Worm (Caenorhabditis elegans): ENCODE results near the gene pnn-1.

pnn-1 gene

DNA sequence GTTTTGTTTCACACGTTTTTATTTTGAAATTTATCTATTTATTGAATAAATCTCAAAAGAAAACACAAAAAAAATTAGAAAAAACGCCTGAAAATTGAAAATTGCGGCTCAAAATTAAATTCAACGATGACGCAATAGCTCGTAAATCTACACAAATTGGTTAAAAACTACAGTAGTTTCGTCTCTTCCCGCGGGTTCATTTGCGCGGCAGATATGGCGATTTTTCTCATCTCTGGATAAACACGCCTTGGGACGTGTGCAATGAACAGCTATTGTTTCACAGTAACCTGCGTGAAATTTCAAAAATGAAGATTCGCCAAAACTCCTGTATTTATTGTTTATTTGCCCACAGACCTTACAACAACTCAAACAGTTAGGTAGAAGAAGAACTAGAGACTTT, 38.4 kb downstream of the pnn-1 start:
- TF ChIP-seq efl-1 (GFP tag; optimal IDR thresholded peaks at IDR 0.05): peak; percentile 24
- no peak for TF ChIP-seq lin-54 (GFP tag; optimal IDR thresholded peaks at IDR 0.05)
- no peak for TF ChIP-seq Y95B8A.8 (GFP tag; IDR thresholded peaks at IDR 0.05)
- TF ChIP-seq K12H6.12 (tag; optimal IDR thresholded peaks at IDR 0.05): no peak
- no peak for TF ChIP-seq C17E4.6 (GFP tag; IDR thresholded peaks at IDR 0.05)
- no peak for TF ChIP-seq madf-3 (GFP tag; IDR thresholded peaks at IDR 0.05)
- TF ChIP-seq egrh-3 (GFP tag; IDR thresholded peaks at IDR 0.05): no peak
- TF ChIP-seq xnd-1 (tag; optimal IDR thresholded peaks at IDR 0.05): peak; percentile 59
- TF ChIP-seq madf-8 (GFP tag; conservative IDR thresholded peaks at IDR 0.05): peak; percentile 56
- no peak for TF ChIP-seq ztf-26 (tag; optimal IDR thresholded peaks at IDR 0.05)
- no peak for TF ChIP-seq T07F8.4 (tag; optimal IDR thresholded peaks at IDR 0.05)
- TF ChIP-seq lag-1 (GFP tag; IDR thresholded peaks at IDR 0.05): no peak
- no peak for TF ChIP-seq nhr-27 (tag; optimal IDR thresholded peaks at IDR 0.05)
- TF ChIP-seq F33H1.4 (GFP tag; IDR thresholded peaks at IDR 0.05): peak; percentile 47; the same call in 1 of the 2 replicates
- TF ChIP-seq hmg-20 (GFP tag; IDR thresholded peaks at IDR 0.05): no peak
- 0 out of 2 replicates have a peak, but pooled peaks have one; percentile 26 for TF ChIP-seq D2030.7 (GFP tag; IDR thresholded peaks at IDR 0.05)
- no peak for TF ChIP-seq F10E7.11 (tag; optimal IDR thresholded peaks at IDR 0.05)
- TF ChIP-seq hlh-12 (tag; optimal IDR thresholded peaks at IDR 0.05): no peak
- TF ChIP-seq tlf-1 (GFP tag; optimal IDR thresholded peaks at IDR 0.05): no peak
- TF ChIP-seq B0035.1 (tag; optimal IDR thresholded peaks at IDR 0.05): no peak
- peak; percentile 73 for TF ChIP-seq lsl-1 (GFP tag; optimal IDR thresholded peaks at IDR 0.05)
- TF ChIP-seq zim-3 (tag; optimal IDR thresholded peaks at IDR 0.05): no peak
- no peak for TF ChIP-seq ceh-27 (GFP tag; optimal IDR thresholded peaks at IDR 0.05)
- no peak for TF ChIP-seq F57A8.1 (GFP tag; optimal IDR thresholded peaks at IDR 0.05)
- no peak for TF ChIP-seq ceh-79 (tag; optimal IDR thresholded peaks at IDR 0.05)
- no peak for TF ChIP-seq Y79H2A.3 (GFP tag; conservative IDR thresholded peaks at IDR 0.05)
- no peak for TF ChIP-seq snpc-1.3 (tag; optimal IDR thresholded peaks at IDR 0.05; ENCODE audit: insufficient read depth)
- TF ChIP-seq B0261.1 (tag; optimal IDR thresholded peaks at IDR 0.05): no peak
- peak; percentile 82 for TF ChIP-seq madf-6 (GFP tag; IDR thresholded peaks at IDR 0.05)
- TF ChIP-seq rec-8 (tag; optimal IDR thresholded peaks at IDR 0.05): no peak
- TF ChIP-seq attf-5 (GFP tag; optimal IDR thresholded peaks at IDR 0.05): no peak
- no peak for TF ChIP-seq nhr-90 (tag; optimal IDR thresholded peaks at IDR 0.05)
- no peak for TF ChIP-seq aptf-3 (GFP tag; IDR thresholded peaks at IDR 0.05)
- no peak for TF ChIP-seq mxl-1 (tag; optimal IDR thresholded peaks at IDR 0.05)

DNA sequence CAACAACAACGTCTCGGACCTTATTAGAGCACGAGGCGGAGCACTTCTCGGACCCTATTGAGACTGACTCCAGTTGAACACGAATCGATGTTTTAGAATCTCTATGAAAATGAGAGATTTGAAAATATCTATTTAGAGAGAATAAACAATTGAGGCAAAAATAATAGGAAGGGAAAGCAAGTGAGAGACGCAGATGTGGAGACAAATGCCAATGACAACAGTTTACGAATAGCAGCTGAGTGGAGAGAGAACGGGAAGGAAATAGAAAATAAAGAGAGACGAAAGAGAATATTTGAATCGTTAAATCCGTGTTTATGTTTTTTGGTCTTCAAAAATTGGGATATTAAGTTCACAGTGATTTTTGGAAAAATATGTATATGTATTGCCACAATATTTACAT, 38.9 kb downstream of the pnn-1 start:
- no peak for TF ChIP-seq B0035.1 (tag; optimal IDR thresholded peaks at IDR 0.05)
- no peak for TF ChIP-seq mel-28 (tag; optimal IDR thresholded peaks at IDR 0.05; ENCODE audit: borderline replicate concordance)
- peak; percentile 54; the same call in 1 of the 2 replicates for TF ChIP-seq hmg-1.2 (GFP tag; IDR thresholded peaks at IDR 0.05)
- TF ChIP-seq mcd-1 (GFP tag; IDR thresholded peaks at IDR 0.05): no peak
- TF ChIP-seq F23B12.7 (tag; optimal IDR thresholded peaks at IDR 0.05; ENCODE audit: insufficient read depth): no peak
- no peak for TF ChIP-seq Y53F4B.3 (GFP tag; IDR thresholded peaks at IDR 0.05)
- peak; percentile 13 for TF ChIP-seq nhr-80 (tag; optimal IDR thresholded peaks at IDR 0.05)
